Fruit fly (Drosophila melanogaster) whole organism, pupa: Measurements from ENCODE around the gene synr.

ENCODE experiments used
- CG17806 ChIP-seq: fragments of 200-800 bp; sonication (Bioruptor generic); optimal IDR thresholded peaks from 2 replicates; lab custom pipeline; 2018; ENCODE audit warnings: missing biosample characterization, mild to moderate bottlenecking, missing genetic modification characterization, moderate library complexity
- CG34367 ChIP-seq: fragments of 200-800 bp; sonication (Bioruptor generic); optimal IDR thresholded peaks from 2 replicates; lab custom pipeline; 2018; ENCODE audit warnings: missing biosample characterization, mild to moderate bottlenecking, missing genetic modification characterization
- EcR ChIP-seq: fragments of 200-800 bp; sonication (Bioruptor generic); optimal IDR thresholded peaks from 3 replicates; lab custom pipeline; 2019; ENCODE audit warnings: missing biosample characterization, missing genetic modification characterization, mild to moderate bottlenecking, moderate library complexity, missing genetic modification reagents
- gl ChIP-seq: fragments of 200-800 bp; sonication (Bioruptor generic); optimal IDR thresholded peaks from 2 replicates; lab custom pipeline; 2018; ENCODE audit warnings: missing biosample characterization, mild to moderate bottlenecking, missing genetic modification characterization
- rn ChIP-seq: fragments of 200-800 bp; sonication (Bioruptor generic); IDR thresholded peaks from 2 replicates; pipeline ENCODE4 v1.3.6; 2022; ENCODE audit warnings: missing biosample characterization, missing genetic modification characterization

DNA sequence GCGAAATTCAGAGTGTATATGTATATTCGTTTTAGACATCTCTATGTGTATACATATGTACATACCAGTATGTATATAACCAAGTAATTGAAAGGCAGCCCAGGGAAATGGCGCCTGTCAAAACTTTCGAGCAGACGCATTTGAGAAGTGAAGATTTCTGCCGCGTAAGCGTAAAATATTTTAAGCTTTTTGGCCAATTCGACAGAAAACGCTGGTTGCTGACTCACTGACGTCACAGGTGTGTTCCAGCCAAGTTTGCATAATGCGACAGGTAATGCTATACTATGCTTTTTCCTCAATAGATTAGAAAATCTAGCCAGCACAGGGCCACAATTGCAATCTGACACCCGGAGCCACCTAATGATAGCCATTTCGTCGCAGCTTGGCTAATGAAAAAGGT is 25.8 kb upstream of the synr start:
- TF ChIP-seq EcR (GFP tag; lab: Kevin White, UChicago) (no peak), gl (tag; lab: Kevin White, UChicago) (no peak), CG17806 (no peak), CG34367 (tag; lab: Kevin White, UChicago) (no peak), rn (GFP tag; lab: Robert Waterston, UW) (no peak)
